Fruit fly (Drosophila melanogaster): ENCODE results near the gene scrib.

DNA sequence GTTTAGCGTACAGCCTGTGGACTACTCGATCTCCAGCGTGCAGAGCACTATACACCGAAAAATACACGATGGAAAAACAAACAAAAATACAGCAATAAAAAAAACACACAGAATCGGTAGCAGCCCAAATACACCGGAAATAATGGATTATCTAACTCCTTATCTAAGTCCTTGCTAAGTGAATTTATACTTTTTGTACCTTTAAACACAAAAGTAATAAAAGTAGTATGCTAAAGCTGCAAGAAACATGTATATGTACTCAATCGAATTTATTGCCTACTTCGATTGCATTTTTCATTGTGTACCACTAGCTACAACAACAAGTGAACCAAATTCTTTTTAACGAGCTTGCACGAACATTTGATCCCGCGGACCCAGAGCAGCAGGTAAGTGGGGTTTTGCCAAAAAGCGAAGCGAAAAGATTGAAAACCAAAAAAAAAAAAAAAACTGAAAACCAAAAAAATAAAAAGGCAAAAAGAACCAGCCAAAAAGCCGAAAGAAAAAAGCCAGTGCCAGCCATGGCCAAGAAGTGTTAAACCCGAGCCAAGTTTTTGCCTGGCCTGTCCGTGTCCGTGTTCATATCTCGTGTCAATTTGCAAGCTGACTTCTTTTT lies 14.0 kb upstream of the scrib start:
- TF ChIP-seq CG8478 (optimal IDR thresholded peaks at IDR 0.05) (no peak), CTCF (optimal IDR thresholded peaks at IDR 0.05) (no peak)
